Fruit fly (Drosophila melanogaster) whole organism, pupa: ENCODE data around the gene Vha36-3.
A peak's percentile ranks its signal among the peaks of the same experiment; 100 is the strongest.
"Not testable (repeated sequence)": the region's sequence is repeated elsewhere in the genome, so short reads cannot be mapped to it uniquely, and the experiment has no call there.

Source experiments
- CG10348 ChIP-seq: fragments of 200-800 bp; sonication (Bioruptor generic); IDR thresholded peaks from 2 replicates; pipeline ENCODE4 v1.3.6; 2022; ENCODE audit warnings: missing biosample characterization, missing genetic modification characterization
- CG12605 ChIP-seq: fragments of 200-800 bp; sonication (Bioruptor generic); IDR thresholded peaks from 2 replicates; pipeline ENCODE4 v1.3.6; 2022; ENCODE audit warnings: missing biosample characterization, missing genetic modification characterization
- CG13204 ChIP-seq: fragments of 200-800 bp; sonication (Bioruptor generic); optimal IDR thresholded peaks from 2 replicates; lab custom pipeline; 2018; ENCODE audit warnings: missing biosample characterization, mild to moderate bottlenecking, missing genetic modification characterization, moderate library complexity
- CG14655 ChIP-seq: fragments of 200-800 bp; sonication (Bioruptor generic); optimal IDR thresholded peaks from 3 replicates; lab custom pipeline; 2017; ENCODE audit warnings: mild to moderate bottlenecking, missing biosample characterization, missing genetic modification reagents, missing genetic modification characterization
- CG15710 ChIP-seq: fragments of 200-800 bp; sonication (Bioruptor generic); optimal IDR thresholded peaks from 2 replicates; lab custom pipeline; 2018; ENCODE audit warnings: missing biosample characterization, mild to moderate bottlenecking, missing genetic modification characterization, moderate library complexity
- CG17806 ChIP-seq: fragments of 200-800 bp; sonication (Bioruptor generic); optimal IDR thresholded peaks from 2 replicates; lab custom pipeline; 2018; ENCODE audit warnings: missing biosample characterization, mild to moderate bottlenecking, missing genetic modification characterization, moderate library complexity
- CG32121 ChIP-seq: fragments of 200-800 bp; sonication (Bioruptor generic); IDR thresholded peaks from 2 replicates; pipeline ENCODE4 v1.3.6; 2022; ENCODE audit warnings: missing biosample characterization, missing genetic modification characterization
- CG34367 ChIP-seq: fragments of 200-800 bp; sonication (Bioruptor generic); optimal IDR thresholded peaks from 2 replicates; lab custom pipeline; 2018; ENCODE audit warnings: missing biosample characterization, mild to moderate bottlenecking, missing genetic modification characterization
- CG4496 ChIP-seq: fragments of 200-800 bp; sonication (Bioruptor generic); IDR thresholded peaks from 3 replicates; pipeline ENCODE4 v1.3.6; 2022; ENCODE audit warnings: missing biosample characterization, missing genetic modification characterization
- CG8159 ChIP-seq: fragments of 200-800 bp; sonication (Bioruptor generic); optimal IDR thresholded peaks from 3 replicates; lab custom pipeline; 2018; ENCODE audit warnings: missing biosample characterization, mild to moderate bottlenecking, missing genetic modification characterization, moderate library complexity
- CG8301 ChIP-seq: fragments of 200-800 bp; sonication (Bioruptor generic); optimal IDR thresholded peaks from 2 replicates; lab custom pipeline; 2018; ENCODE audit warnings: missing biosample characterization, mild to moderate bottlenecking, missing genetic modification characterization
- CG9948 ChIP-seq: fragments of 200-800 bp; sonication (Bioruptor generic); optimal IDR thresholded peaks from 2 replicates; lab custom pipeline; 2018; ENCODE audit warnings: missing biosample characterization, mild to moderate bottlenecking, missing genetic modification characterization, moderate library complexity
- D1 ChIP-seq: fragments of 200-800 bp; sonication (Bioruptor generic); optimal IDR thresholded peaks from 2 replicates; lab custom pipeline; 2018; ENCODE audit warnings: missing biosample characterization, mild to moderate bottlenecking, missing genetic modification characterization, moderate library complexity
- EcR ChIP-seq: fragments of 200-800 bp; sonication (Bioruptor generic); optimal IDR thresholded peaks from 3 replicates; lab custom pipeline; 2019; ENCODE audit warnings: missing biosample characterization, missing genetic modification characterization, mild to moderate bottlenecking, moderate library complexity, missing genetic modification reagents
- Ets98B ChIP-seq: fragments of 200-800 bp; sonication (Bioruptor generic); IDR thresholded peaks from 2 replicates; pipeline ENCODE4 v1.3.6; 2022; ENCODE audit warnings: missing biosample characterization, missing genetic modification characterization
- Pif1A ChIP-seq: fragments of 200-800 bp; sonication (Bioruptor generic); optimal IDR thresholded peaks from 3 replicates; lab custom pipeline; 2016; ENCODE audit warnings: missing biosample characterization, missing genetic modification characterization
- Pif1B ChIP-seq: fragments of 200-800 bp; sonication (Bioruptor generic); optimal IDR thresholded peaks from 3 replicates; lab custom pipeline; 2016; ENCODE audit warnings: missing biosample characterization, missing genetic modification characterization
- Snoo ChIP-seq: fragments of 200-800 bp; sonication (Bioruptor generic); optimal IDR thresholded peaks from 3 replicates; lab custom pipeline; 2017; ENCODE audit warnings: missing biosample characterization, mild to moderate bottlenecking, missing genetic modification characterization, inconsistent platforms
- fd96Ca ChIP-seq: fragments of 200-800 bp; sonication (Bioruptor generic); IDR thresholded peaks from 3 replicates; pipeline ENCODE4 v1.3.6; 2022; ENCODE audit warnings: missing biosample characterization, missing genetic modification characterization
- gl ChIP-seq: fragments of 200-800 bp; sonication (Bioruptor generic); optimal IDR thresholded peaks from 2 replicates; lab custom pipeline; 2018; ENCODE audit warnings: missing biosample characterization, mild to moderate bottlenecking, missing genetic modification characterization
- rn ChIP-seq: fragments of 200-800 bp; sonication (Bioruptor generic); IDR thresholded peaks from 2 replicates; pipeline ENCODE4 v1.3.6; 2022; ENCODE audit warnings: missing biosample characterization, missing genetic modification characterization

Gene Vha36-3

dm6 chrX:2580319-2581008 is at the start of gene Vha36-3, which contains the start of gene AANATL7:
Vha36-3 (minus strand) TSS chrX:2580560.
AANATL7 (plus strand) TSS chrX:2580958.
- TF ChIP-seq CG34367 (tag; lab: Kevin White, UChicago) (no peak), Pif1B (no peak), CG4496 (no peak), Ets98B (GFP tag; lab: Robert Waterston, UW) (no peak), rn (GFP tag; lab: Robert Waterston, UW) (no peak), EcR (GFP tag; lab: Kevin White, UChicago) (no peak), CG8301 (tag; lab: Kevin White, UChicago) (no peak), CG9948 (no peak)

- TF ChIP-seq CG34367 (tag; lab: Kevin White, UChicago) (no peak), Snoo (tag; lab: Kevin White, UChicago) (no peak), CG4496 (no peak), gl (no peak), Pif1A (no peak), Pif1B (no peak), fd96Ca (no peak), CG12605 (GFP tag; lab: Robert Waterston, UW) (no peak), CG9948 (no peak), CG10348 (GFP tag; lab: Robert Waterston, UW) (no peak), D1 (tag; lab: Kevin White, UChicago) (no peak), CG8159 (tag; lab: Kevin White, UChicago) (no peak), EcR (GFP tag; lab: Kevin White, UChicago) (no peak), CG32121 (GFP tag; lab: Robert Waterston, UW) (no peak), CG8301 (tag; lab: Kevin White, UChicago) (no peak)
These were observed 44.6 kb upstream of the Vha36-3 start for dm6 chrX:2625009-2625408.

- TF ChIP-seq CG8301 (tag; lab: Kevin White, UChicago) (no peak), CG4496 (0 out of 3 replicates have a peak, but pooled peaks have one; percentile 24), fd96Ca (no peak)
These were observed 44.2 kb upstream of the Vha36-3 start, which contains the start of the genes brv3 and Pi4KIIIalpha for dm6 chrX:2624525-2625006. brv3 (minus strand) TSS chrX:2624575. Pi4KIIIalpha (plus strand) TSS chrX:2624804.

dm6 chrX:2619651-2620050 is 39.3 kb upstream of the Vha36-3 start, which contains the start of the genes Tsp3A and Seipin:
Tsp3A (minus strand) TSS chrX:2619738.
Seipin (plus strand) TSS chrX:2619799.
- TF ChIP-seq CG9948 (peak; percentile 57), CG14655 (no peak), Snoo (tag; lab: Kevin White, UChicago) (peak; percentile 79), rn (GFP tag; lab: Robert Waterston, UW) (0 out of 2 replicates have a peak, but pooled peaks have one; percentile 32), Pif1B (peak; percentile 87), CG15710 (tag; lab: Kevin White, UChicago) (peak; percentile 72), CG4496 (peak; percentile 96), CG34367 (tag; lab: Kevin White, UChicago) (peak; percentile 67), Pif1A (no peak), CG13204 (peak; percentile 54), CG12605 (GFP tag; lab: Robert Waterston, UW) (peak; percentile 90), gl (peak; percentile 89), CG32121 (GFP tag; lab: Robert Waterston, UW) (peak; percentile 83), CG8301 (tag; lab: Kevin White, UChicago) (peak; percentile 86), CG10348 (GFP tag; lab: Robert Waterston, UW) (0 out of 2 replicates have a peak, but pooled peaks have one; percentile 28), EcR (GFP tag; lab: Kevin White, UChicago) (peak; percentile 16), Ets98B (GFP tag; lab: Robert Waterston, UW) (peak; percentile 90), D1 (tag; lab: Kevin White, UChicago) (no peak), CG17806 (tag; lab: Kevin White, UChicago) (peak; percentile 78), CG8159 (tag; lab: Kevin White, UChicago) (peak; percentile 75), fd96Ca (peak; percentile 93)

- TF ChIP-seq CG34367 (tag; lab: Kevin White, UChicago) (no peak), CG8301 (tag; lab: Kevin White, UChicago) (no peak), EcR (GFP tag; lab: Kevin White, UChicago) (no peak), CG12605 (GFP tag; lab: Robert Waterston, UW) (no peak), gl (no peak), CG15710 (tag; lab: Kevin White, UChicago) (no peak), rn (GFP tag; lab: Robert Waterston, UW) (no peak), CG14655 (no peak), CG10348 (GFP tag; lab: Robert Waterston, UW) (no peak), CG17806 (tag; lab: Kevin White, UChicago) (no peak), D1 (tag; lab: Kevin White, UChicago) (no peak), Pif1A (no peak), Snoo (tag; lab: Kevin White, UChicago) (no peak), CG9948 (no peak), CG4496 (no peak)
- TF ChIP-seq, all 21 proteins: peak for 0
These were observed 37.1 kb upstream of the Vha36-3 start for dm6 chrX:2617417-2617816.

dm6 chrX:2610236-2610635 is 29.9 kb upstream of the Vha36-3 start, which contains the start of gene eIF3g1:
eIF3g1 (minus strand) TSS chrX:2610336.
- TF ChIP-seq Pif1A; EcR (GFP tag; lab: Kevin White, UChicago); CG12605 (GFP tag; lab: Robert Waterston, UW): not testable (repeated sequence)
